In genomic region chrX:16297123-16297522, ce11 we compare ENCODE assay signal across 5 worm cellular contexts.
TF ChIP-seq lines count a peak whose summit lies in the region.

No protein-coding gene starts in this region.

TF ChIP-seq in whole organism, L1 larva, 84 proteins besides CTCF, POLR2A, EP300 and RAD21:
- TF ChIP-seq elt-2 (tag; optimal IDR thresholded peaks at IDR 0.05; lab: Kevin White, UChicago): no peak
- TF ChIP-seq lin-14 (GFP tag; optimal IDR thresholded peaks at IDR 0.05; lab: Kevin White, UChicago): peak; percentile 37
- TF ChIP-seq efl-1 (optimal IDR thresholded peaks at IDR 0.05; lab: Kevin White, UChicago): no peak
- peak in 1 of 2 experiments; percentile 60 for TF ChIP-seq efl-1 (GFP tag; optimal IDR thresholded peaks at IDR 0.05 in 1 of 2; lab: Kevin White, UChicago)
TF ChIP-seq in whole organism, L1 larva: peak in this region for 2.

TF ChIP-seq in whole organism, L2 larva, 48 proteins besides CTCF, POLR2A, EP300 and RAD21:
- no peak for TF ChIP-seq mab-5 (tag; optimal IDR thresholded peaks at IDR 0.05; lab: Kevin White, UChicago)
- peak; percentile 6 for TF ChIP-seq nhr-129 (tag; optimal IDR thresholded peaks at IDR 0.05; lab: Kevin White, UChicago)

TF ChIP-seq in whole organism, L3 larva, 47 proteins besides CTCF, POLR2A, EP300 and RAD21:
- TF ChIP-seq pqm-1 (tag; optimal IDR thresholded peaks at IDR 0.05; lab: Kevin White, UChicago) (no peak), mdl-1 (tag; optimal IDR thresholded peaks at IDR 0.05; lab: Kevin White, UChicago) (no peak), hmg-11 (tag; optimal IDR thresholded peaks at IDR 0.05; lab: Kevin White, UChicago) (peak; percentile 27), nhr-23 (tag; optimal IDR thresholded peaks at IDR 0.05; lab: Kevin White, UChicago) (no peak), nhr-43 (tag; optimal IDR thresholded peaks at IDR 0.05; lab: Kevin White, UChicago; ENCODE audit: poor library complexity, severe bottlenecking) (no peak), ceh-28 (tag; optimal IDR thresholded peaks at IDR 0.05; lab: Kevin White, UChicago) (no peak), jun-1 (tag; optimal IDR thresholded peaks at IDR 0.05; lab: Kevin White, UChicago) (no peak), unc-39 (tag; optimal IDR thresholded peaks at IDR 0.05; lab: Kevin White, UChicago) (no peak), nhr-25 (tag; optimal IDR thresholded peaks at IDR 0.05; lab: Kevin White, UChicago) (no peak), nfya-1 (tag; optimal IDR thresholded peaks at IDR 0.05; lab: Kevin White, UChicago; ENCODE audit: insufficient read depth) (no peak), elt-3 (tag; optimal IDR thresholded peaks at IDR 0.05; lab: Kevin White, UChicago) (no peak), skn-1 (tag; optimal IDR thresholded peaks at IDR 0.05; lab: Kevin White, UChicago) (no peak), mml-1 (tag; optimal IDR thresholded peaks at IDR 0.05; lab: Kevin White, UChicago) (no peak), ceh-82 (tag; optimal IDR thresholded peaks at IDR 0.05; lab: Kevin White, UChicago) (no peak), daf-12 (tag; optimal IDR thresholded peaks at IDR 0.05; lab: Kevin White, UChicago) (no peak), egl-5 (tag; optimal IDR thresholded peaks at IDR 0.05; lab: Kevin White, UChicago) (no peak), ztf-4 (tag; optimal IDR thresholded peaks at IDR 0.05; lab: Kevin White, UChicago) (no peak), ztf-11 (tag; optimal IDR thresholded peaks at IDR 0.05; lab: Kevin White, UChicago) (no peak), nhr-28 (tag; optimal IDR thresholded peaks at IDR 0.05; lab: Kevin White, UChicago) (no peak), pha-4 (tag; optimal IDR thresholded peaks at IDR 0.05; lab: Kevin White, UChicago) (peak; percentile 68), lin-15B (tag; optimal IDR thresholded peaks at IDR 0.05; lab: Kevin White, UChicago) (no peak), nhr-237 (tag; optimal IDR thresholded peaks at IDR 0.05; lab: Kevin White, UChicago) (no peak), tbx-2 (tag; optimal IDR thresholded peaks at IDR 0.05; lab: Kevin White, UChicago) (no peak), fkh-10 (GFP tag; optimal IDR thresholded peaks at IDR 0.05; lab: Kevin White, UChicago) (no peak), elt-2 (tag; optimal IDR thresholded peaks at IDR 0.05; lab: Kevin White, UChicago) (peak; percentile 9), fos-1 (tag; optimal IDR thresholded peaks at IDR 0.05; lab: Kevin White, UChicago) (no peak)

TF ChIP-seq in whole organism, L4 larva, 104 proteins besides CTCF, POLR2A, EP300 and RAD21:
- TF ChIP-seq lin-13 (GFP tag; optimal IDR thresholded peaks at IDR 0.05; lab: Kevin White, UChicago): no peak
- TF ChIP-seq lin-15B (tag; optimal IDR thresholded peaks at IDR 0.05; lab: Kevin White, UChicago): no peak
- no peak for TF ChIP-seq nhr-11 (tag; optimal IDR thresholded peaks at IDR 0.05; lab: Kevin White, UChicago)
- TF ChIP-seq hlh-30 (tag; optimal IDR thresholded peaks at IDR 0.05; lab: Kevin White, UChicago; ENCODE audit: insufficient read depth): peak; percentile 24
- no peak for TF ChIP-seq cey-2 (tag; optimal IDR thresholded peaks at IDR 0.05; lab: Kevin White, UChicago; ENCODE audit: borderline replicate concordance, insufficient read depth)
- no peak for TF ChIP-seq snpc-1.2 (GFP tag; IDR thresholded peaks at IDR 0.05; lab: Robert Waterston, UW)
- no peak for TF ChIP-seq gei-8 (GFP tag; optimal IDR thresholded peaks at IDR 0.05; lab: Kevin White, UChicago)
- no peak for TF ChIP-seq ceh-82 (tag; optimal IDR thresholded peaks at IDR 0.05; lab: Kevin White, UChicago)
- no peak for TF ChIP-seq nhr-6 (tag; optimal IDR thresholded peaks at IDR 0.05; lab: Kevin White, UChicago)
- TF ChIP-seq F49E8.2 (tag; optimal IDR thresholded peaks at IDR 0.05; lab: Kevin White, UChicago; ENCODE audit: borderline replicate concordance): no peak
- TF ChIP-seq egl-27 (tag; optimal IDR thresholded peaks at IDR 0.05; lab: Kevin White, UChicago): no peak
- no peak for TF ChIP-seq dmd-8 (GFP tag; IDR thresholded peaks at IDR 0.05; lab: Robert Waterston, UW)
- TF ChIP-seq vab-7 (GFP tag; IDR thresholded peaks at IDR 0.05; lab: Robert Waterston, UW): no peak
- TF ChIP-seq mes-2 (tag; optimal IDR thresholded peaks at IDR 0.05; lab: Kevin White, UChicago; ENCODE audit: poor library complexity, severe bottlenecking): peak; percentile 43
- no peak for TF ChIP-seq lin-39 (tag; optimal IDR thresholded peaks at IDR 0.05; lab: Kevin White, UChicago)
- TF ChIP-seq pha-4 (GFP tag; IDR thresholded peaks at IDR 0.05; lab: Robert Waterston, UW): no peak
- no peak for TF ChIP-seq pha-4 (tag; optimal IDR thresholded peaks at IDR 0.05; lab: Kevin White, UChicago)
- no peak for TF ChIP-seq spr-1 (tag; optimal IDR thresholded peaks at IDR 0.05; lab: Kevin White, UChicago)
- TF ChIP-seq hmg-1.1 (GFP tag; IDR thresholded peaks at IDR 0.05; lab: Robert Waterston, UW): peak; percentile 36; the same call in 1 of the 2 replicates
- TF ChIP-seq Y5F2A.4 (GFP tag; optimal IDR thresholded peaks at IDR 0.05; lab: Kevin White, UChicago): no peak
- peak; percentile 8 for TF ChIP-seq nhr-28 (tag; optimal IDR thresholded peaks at IDR 0.05; lab: Kevin White, UChicago)
- no peak for TF ChIP-seq ctbp-1 (GFP tag; IDR thresholded peaks at IDR 0.05; lab: Robert Waterston, UW)
- peak; percentile 38 for TF ChIP-seq dve-1 (tag; optimal IDR thresholded peaks at IDR 0.05; lab: Kevin White, UChicago; ENCODE audit: insufficient read depth)
- TF ChIP-seq rbr-2 (tag; optimal IDR thresholded peaks at IDR 0.05; lab: Kevin White, UChicago): no peak
- no peak for TF ChIP-seq ztf-7 (tag; optimal IDR thresholded peaks at IDR 0.05; lab: Kevin White, UChicago)
- TF ChIP-seq duxl-1 (tag; optimal IDR thresholded peaks at IDR 0.05; lab: Kevin White, UChicago; ENCODE audit: poor library complexity): no peak
- peak; percentile 36; the same call in 1 of the 2 replicates for TF ChIP-seq dmd-6 (GFP tag; IDR thresholded peaks at IDR 0.05; lab: Robert Waterston, UW)
- peak; percentile 41 for TF ChIP-seq hlh-11 (tag; optimal IDR thresholded peaks at IDR 0.05; lab: Kevin White, UChicago)
- TF ChIP-seq ceh-28 (tag; optimal IDR thresholded peaks at IDR 0.05; lab: Kevin White, UChicago): no peak
- TF ChIP-seq mxl-3 (GFP tag; optimal IDR thresholded peaks at IDR 0.05; lab: Kevin White, UChicago): peak; percentile 17
- no peak for TF ChIP-seq madf-9 (GFP tag; conservative IDR thresholded peaks at IDR 0.05; lab: Robert Waterston, UW)
- no peak for TF ChIP-seq daf-8 (GFP tag; IDR thresholded peaks at IDR 0.05; lab: Robert Waterston, UW)

TF ChIP-seq in whole organism, young adult, 124 proteins besides CTCF, POLR2A, EP300 and RAD21:
- peak; percentile 54 for TF ChIP-seq nhr-80 (tag; optimal IDR thresholded peaks at IDR 0.05; lab: Kevin White, UChicago)
- TF ChIP-seq madf-10 (tag; optimal IDR thresholded peaks at IDR 0.05; lab: Kevin White, UChicago): peak; percentile 69
- TF ChIP-seq cebp-1 (GFP tag; IDR thresholded peaks at IDR 0.05; lab: Robert Waterston, UW): no peak
- TF ChIP-seq cebp-1 (tag; optimal IDR thresholded peaks at IDR 0.05; lab: Kevin White, UChicago): peak; percentile 8
- no peak for TF ChIP-seq repo-1 (tag; optimal IDR thresholded peaks at IDR 0.05; lab: Kevin White, UChicago)
- TF ChIP-seq bed-1 (GFP tag; IDR thresholded peaks at IDR 0.05; lab: Robert Waterston, UW): no peak
